Worm (Caenorhabditis elegans) whole organism, late embryonic: ENCODE measurements around the gene ham-3.

Experiments
- F13H6.1 ChIP-seq: sonication (generic microtip); optimal IDR thresholded peaks from 2 replicates; lab custom pipeline; 2016; ENCODE audit warnings: missing genetic modification characterization, missing compliant biosample characterization
- K02D7.2 ChIP-seq: sonication (generic microtip); optimal IDR thresholded peaks from 2 replicates; lab custom pipeline; 2017; ENCODE audit warnings: mild to moderate bottlenecking, missing genetic modification characterization, missing compliant biosample characterization
- elt-2 ChIP-seq: sonication (generic microtip); optimal IDR thresholded peaks from 2 replicates; lab custom pipeline; 2016; ENCODE audit warnings: missing genetic modification reagents, missing genetic modification characterization, missing compliant biosample characterization
- lim-6 ChIP-seq: sonication (generic microtip); optimal IDR thresholded peaks from 2 replicates; lab custom pipeline; 2016; ENCODE audit warnings: missing genetic modification characterization, missing compliant biosample characterization
- lin-11 ChIP-seq: fragments of 200-800 bp; sonication (Bioruptor generic); optimal IDR thresholded peaks from 2 replicates; lab custom pipeline; 2018; ENCODE audit warnings: mild to moderate bottlenecking, missing genetic modification characterization, missing compliant biosample characterization
- pat-9 ChIP-seq: fragments of 200-800 bp; sonication (Bioruptor generic); optimal IDR thresholded peaks from 2 replicates; lab custom pipeline; 2018; ENCODE audit warnings: mild to moderate bottlenecking, missing genetic modification characterization, moderate library complexity, missing compliant biosample characterization
- pha-4 ChIP-seq: fragments of 150-350 bp; optimal IDR thresholded peaks from 2 replicates; lab custom pipeline; 2018; ENCODE audit warnings: missing biosample characterization, missing genetic modification reagents, missing genetic modification characterization
- pros-1 ChIP-seq: fragments of 150-350 bp; optimal IDR thresholded peaks from 2 replicates; lab custom pipeline; 2014; ENCODE audit warnings: missing biosample characterization, missing genetic modification reagents, missing genetic modification characterization
- rnt-1 ChIP-seq: sonication (generic microtip); optimal IDR thresholded peaks from 2 replicates; lab custom pipeline; 2016; ENCODE audit warnings: missing genetic modification characterization, missing compliant biosample characterization
- unc-55 ChIP-seq: sonication (generic microtip); optimal IDR thresholded peaks from 2 replicates; lab custom pipeline; 2017; ENCODE audit warnings: missing biosample characterization, missing genetic modification reagents, missing genetic modification characterization

- TF ChIP-seq pat-9 (tag; lab: Kevin White, UChicago) (no peak), K02D7.2 (tag; lab: Kevin White, UChicago) (no peak), lim-6 (tag; lab: Kevin White, UChicago) (no peak), pha-4 (no peak), unc-55 (GFP tag; lab: Kevin White, UChicago) (no peak), pros-1 (tag; lab: Kevin White, UChicago) (no peak), elt-2 (tag; lab: Kevin White, UChicago) (no peak), lin-11 (tag; lab: Kevin White, UChicago) (no peak), F13H6.1 (no peak), rnt-1 (no peak)
Observed at ce11 chrIII:10101352-10101751, 19.2 kb upstream of the ham-3 start, which contains the start of gene kel-10.
